Fruit fly (Drosophila melanogaster) whole organism, prepupa: Measurements from ENCODE around the gene CG34409.

Experiments
- CG10631 ChIP-seq: fragments of 200-800 bp; sonication (Bioruptor generic); optimal IDR thresholded peaks from 2 replicates; lab custom pipeline; 2016; ENCODE audit warnings: missing biosample characterization, missing genetic modification characterization
- CG11902 ChIP-seq: fragments of 200-800 bp; sonication (Bioruptor generic); optimal IDR thresholded peaks from 3 replicates; lab custom pipeline; 2016; ENCODE audit warnings: missing biosample characterization, missing genetic modification characterization
- CG16779 ChIP-seq: fragments of 200-800 bp; sonication (Bioruptor generic); optimal IDR thresholded peaks from 3 replicates; lab custom pipeline; 2017; ENCODE audit warnings: missing biosample characterization, mild to moderate bottlenecking, missing genetic modification characterization
- CG3032 ChIP-seq: fragments of 200-800 bp; optimal IDR thresholded peaks from 2 replicates; lab custom pipeline; 2019; ENCODE audit warnings: missing biosample characterization, mild to moderate bottlenecking, missing genetic modification characterization, moderate library complexity
- CG31627 ChIP-seq: fragments of 200-800 bp; sonication (Bioruptor generic); optimal IDR thresholded peaks from 3 replicates; lab custom pipeline; 2016; ENCODE audit warnings: missing biosample characterization, missing genetic modification characterization
- CG32006 ChIP-seq: fragments of 200-800 bp; sonication (Bioruptor generic); optimal IDR thresholded peaks from 3 replicates; lab custom pipeline; 2017; ENCODE audit warnings: missing biosample characterization, mild to moderate bottlenecking, missing genetic modification characterization
- CG34406 ChIP-seq: fragments of 200-800 bp; sonication (Bioruptor generic); optimal IDR thresholded peaks from 3 replicates; lab custom pipeline; 2016; ENCODE audit warnings: missing biosample characterization, missing genetic modification characterization
- CG6792 ChIP-seq: fragments of 200-800 bp; sonication (Bioruptor generic); optimal IDR thresholded peaks from 3 replicates; lab custom pipeline; 2016; ENCODE audit warnings: missing biosample characterization, missing genetic modification characterization
- CG6808 ChIP-seq: fragments of 200-800 bp; sonication (Bioruptor generic); optimal IDR thresholded peaks from 3 replicates; lab custom pipeline; 2017; ENCODE audit warnings: missing biosample characterization, missing genetic modification characterization, mild to moderate bottlenecking, moderate library complexity, missing genetic modification reagents
- CG7368 ChIP-seq: fragments of 200-800 bp; sonication (Bioruptor generic); optimal IDR thresholded peaks from 3 replicates; lab custom pipeline; 2016; ENCODE audit warnings: missing biosample characterization, missing genetic modification characterization
- CG8119 ChIP-seq: fragments of 200-800 bp; sonication (Bioruptor generic); IDR thresholded peaks from 3 replicates; pipeline ENCODE4 v1.3.6; 2022; ENCODE audit warnings: missing biosample characterization, missing genetic modification characterization
- Eip78C ChIP-seq: fragments of 200-800 bp; sonication (Bioruptor generic); peaks from one replicate; lab custom pipeline; 2016; ENCODE audit warnings: missing biosample characterization, missing genetic modification characterization
- Eip93F ChIP-seq: fragments of 200-800 bp; sonication (Bioruptor generic); optimal IDR thresholded peaks from 2 replicates; lab custom pipeline; 2016; ENCODE audit warnings: missing biosample characterization, mild to moderate bottlenecking, missing genetic modification characterization
- Ets96B ChIP-seq: fragments of 200-800 bp; optimal IDR thresholded peaks from 2 replicates; lab custom pipeline; 2019; ENCODE audit warnings: missing biosample characterization, mild to moderate bottlenecking, missing genetic modification characterization, moderate library complexity
- Hr4 ChIP-seq: fragments of 200-800 bp; sonication (Bioruptor generic); optimal IDR thresholded peaks from 3 replicates; lab custom pipeline; 2016; ENCODE audit warnings: missing biosample characterization, missing genetic modification characterization
- Lpt ChIP-seq: fragments of 200-800 bp; sonication (Bioruptor generic); optimal IDR thresholded peaks from 3 replicates; lab custom pipeline; 2016; ENCODE audit warnings: missing biosample characterization, missing genetic modification characterization
- Met ChIP-seq: fragments of 200-800 bp; sonication (Bioruptor generic); optimal IDR thresholded peaks from 3 replicates; lab custom pipeline; 2016; ENCODE audit warnings: missing biosample characterization, missing genetic modification characterization
- Sox14 ChIP-seq: fragments of 200-800 bp; sonication (Bioruptor generic); optimal IDR thresholded peaks from 3 replicates; lab custom pipeline; 2016; ENCODE audit warnings: missing biosample characterization, missing genetic modification characterization
- Sox15 ChIP-seq: fragments of 200-800 bp; sonication (Bioruptor generic); optimal IDR thresholded peaks from 3 replicates; lab custom pipeline; 2016; ENCODE audit warnings: missing biosample characterization, missing genetic modification characterization
- acj6 ChIP-seq: fragments of 200-800 bp; sonication (Bioruptor generic); optimal IDR thresholded peaks from 3 replicates; lab custom pipeline; 2016; ENCODE audit warnings: missing biosample characterization, missing genetic modification characterization
- fkh ChIP-seq: fragments of 200-800 bp; sonication (Bioruptor generic); optimal IDR thresholded peaks from 3 replicates; lab custom pipeline; 2017; ENCODE audit warnings: missing biosample characterization, mild to moderate bottlenecking, missing genetic modification characterization, moderate library complexity
- salr ChIP-seq, 2 experiments: fragments of 200-800 bp; sonication (Bioruptor generic); optimal IDR thresholded peaks; 3 replicates each; lab custom pipeline; 2016 to 2018; ENCODE audit warnings: missing biosample characterization in 2 of 2, missing genetic modification characterization in 2 of 2, mild to moderate bottlenecking in 1 of 2
- ss ChIP-seq, 2 experiments: fragments of 200-800 bp; sonication (Bioruptor generic); optimal IDR thresholded peaks; 2 replicates in 1 of 2; 3 replicates in 1 of 2; lab custom pipeline; 2017 to 2018; ENCODE audit warnings: mild to moderate bottlenecking in 2 of 2, missing biosample characterization in 2 of 2, missing genetic modification characterization in 2 of 2, moderate library complexity in 1 of 2
- topi ChIP-seq: fragments of 200-800 bp; sonication (Bioruptor generic); optimal IDR thresholded peaks from 3 replicates; lab custom pipeline; 2016; ENCODE audit warnings: missing biosample characterization, missing genetic modification characterization
- vri ChIP-seq: fragments of 200-800 bp; sonication (Bioruptor generic); optimal IDR thresholded peaks from 3 replicates; lab custom pipeline; 2016; ENCODE audit warnings: missing biosample characterization, mild to moderate bottlenecking, missing genetic modification characterization

Gene CG34409

DNA sequence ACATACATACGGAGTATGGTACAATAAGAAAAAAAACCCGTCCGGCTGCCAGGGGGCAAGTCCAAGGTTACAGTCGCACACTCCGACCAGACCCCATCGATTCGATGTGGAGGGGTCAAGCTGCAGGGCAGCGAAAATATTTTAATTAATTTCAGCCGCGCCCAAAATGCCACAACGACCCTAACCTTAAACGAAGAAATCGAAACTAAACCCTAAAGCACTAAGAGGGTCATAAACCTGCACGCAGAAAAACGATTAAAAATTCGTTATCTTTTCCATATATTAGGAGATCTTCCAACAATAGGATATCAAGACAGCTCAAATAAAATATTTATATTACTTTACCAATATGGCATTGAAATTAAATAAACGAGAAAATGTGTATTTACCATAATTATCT lies 44.3 kb downstream of the CG34409 start (continued):
- TF ChIP-seq CG7368 (GFP tag; lab: Kevin White, UChicago) (no peak), Ets96B (tag; lab: Kevin White, UChicago) (no peak), Eip93F (GFP tag; lab: Kevin White, UChicago) (no peak), CG16779 (tag; lab: Kevin White, UChicago) (no peak), CG34406 (GFP tag; lab: Kevin White, UChicago) (no peak), CG6792 (GFP tag; lab: Kevin White, UChicago) (no peak), CG31627 (peak; percentile 15), Sox15 (GFP tag; lab: Kevin White, UChicago) (peak; percentile 10), CG6808 (GFP tag; lab: Kevin White, UChicago) (no peak), topi (GFP tag; lab: Kevin White, UChicago) (no peak), salr (GFP tag; optimal IDR thresholded peaks at IDR 0.05; lab: Kevin White, UChicago) (no peak), Met (peak; percentile 42), CG10631 (GFP tag; lab: Kevin White, UChicago) (no peak), ss (GFP tag; optimal IDR thresholded peaks at IDR 0.05; lab: Kevin White, UChicago) (no peak), CG11902 (GFP tag; lab: Kevin White, UChicago) (no peak), CG32006 (no peak), CG8119 (no peak), CG3032 (tag; lab: Kevin White, UChicago) (no peak), Hr4 (GFP tag; lab: Kevin White, UChicago) (peak; percentile 4), acj6 (peak; percentile 2), Sox14 (GFP tag; lab: Kevin White, UChicago) (no peak)

DNA sequence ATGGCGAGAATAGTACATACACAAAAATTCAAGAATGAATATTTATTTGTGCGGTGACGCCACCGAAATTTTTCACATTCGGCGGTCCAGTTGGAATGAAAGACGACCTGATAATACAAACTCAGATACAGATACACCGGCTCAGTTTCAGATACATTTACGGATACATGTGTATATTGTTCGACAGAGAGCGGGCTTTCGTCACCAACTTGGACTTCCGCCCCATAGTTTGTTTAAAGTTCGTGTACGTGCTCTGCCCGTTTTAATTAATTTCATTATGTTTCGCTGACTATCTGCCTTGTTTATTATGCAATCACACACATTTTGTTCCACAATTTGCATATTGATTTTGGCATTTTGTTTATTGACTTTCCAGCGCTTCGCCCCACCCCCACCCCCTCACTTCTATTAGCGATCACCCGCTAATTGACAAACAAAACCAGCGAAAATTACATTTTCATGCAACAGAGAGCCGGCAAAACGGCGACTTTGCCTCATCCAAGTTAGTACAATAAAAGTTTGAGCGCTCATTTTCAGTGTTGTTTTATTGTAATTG lies 44.9 kb downstream of the CG34409 start:
- peak; percentile 49 for TF ChIP-seq Eip78C (GFP tag; lab: Kevin White, UChicago)
- peak; percentile 3 for TF ChIP-seq Met
- TF ChIP-seq CG16779 (tag; lab: Kevin White, UChicago) = no peak
- peak; percentile 94 for TF ChIP-seq fkh (GFP tag; lab: Kevin White, UChicago)
- peak; percentile 30 for TF ChIP-seq vri (GFP tag; lab: Kevin White, UChicago)

DNA sequence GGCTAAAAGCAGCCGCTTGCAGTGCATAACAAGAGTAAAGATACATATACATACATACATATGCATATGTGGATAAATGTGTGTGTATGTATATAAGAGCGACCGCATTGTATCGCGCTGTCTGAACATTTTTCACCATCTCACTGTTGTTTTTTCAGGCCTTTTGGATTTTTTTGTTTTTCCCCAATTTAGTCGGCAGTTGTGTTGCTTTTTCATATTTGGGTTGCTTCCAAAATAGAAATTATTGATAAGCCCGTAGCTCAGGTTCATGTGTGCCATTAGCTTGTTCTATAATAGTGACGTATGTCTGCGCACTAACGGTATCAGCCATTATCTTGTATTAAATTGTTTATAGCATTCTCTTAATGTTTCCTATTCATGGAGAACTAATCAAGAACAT lies 45.7 kb downstream of the CG34409 start:
- peak; percentile 21 for TF ChIP-seq vri (GFP tag; lab: Kevin White, UChicago)
- no peak for TF ChIP-seq CG11902 (GFP tag; lab: Kevin White, UChicago)

DNA sequence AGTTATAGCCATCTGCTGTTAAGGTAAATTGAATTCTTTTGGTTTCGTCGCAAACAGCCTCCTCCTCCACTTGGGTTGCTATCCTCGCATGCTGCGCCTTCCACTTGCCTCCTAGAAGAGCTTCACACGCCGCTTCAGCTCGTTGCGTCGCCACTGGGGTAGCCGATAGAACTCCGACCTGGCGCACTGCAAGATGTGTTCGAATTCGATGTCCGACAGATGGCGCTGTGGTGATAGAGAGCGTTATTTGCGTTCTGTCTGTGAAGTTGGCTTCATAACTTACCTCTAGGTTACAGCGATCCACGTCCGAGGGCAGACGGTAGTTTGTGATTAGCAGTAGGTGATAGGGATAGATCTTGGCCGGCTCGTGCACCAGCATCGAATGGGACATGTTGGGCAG lies 51.2 kb downstream of the CG34409 start:
- TF ChIP-seq Eip93F (GFP tag; lab: Kevin White, UChicago) (no peak), Lpt (no peak)
- TF ChIP-seq, all 60 proteins: peak for 0
